Worm (Caenorhabditis elegans) whole organism, late embryonic: Measurements from ENCODE around the gene nhr-59.

ENCODE experiments used
- C38D4.7 ChIP-seq: fragments of 200-800 bp; sonication (Bioruptor generic); optimal IDR thresholded peaks from 2 replicates; lab custom pipeline; 2018; ENCODE audit warnings: mild to moderate bottlenecking, missing genetic modification characterization, moderate library complexity, missing compliant biosample characterization
- K02D7.2 ChIP-seq: sonication (generic microtip); optimal IDR thresholded peaks from 2 replicates; lab custom pipeline; 2017; ENCODE audit warnings: mild to moderate bottlenecking, missing genetic modification characterization, missing compliant biosample characterization
- K09A11.1 ChIP-seq: sonication (generic microtip); optimal IDR thresholded peaks from 2 replicates; lab custom pipeline; 2017; ENCODE audit warnings: antibody characterized with exemption, mild to moderate bottlenecking, missing genetic modification characterization, missing compliant biosample characterization; ENCODE audit not compliant: insufficient read depth
- Y22D7AL.16 ChIP-seq: sonication (generic microtip); optimal IDR thresholded peaks from 2 replicates; lab custom pipeline; 2016; ENCODE audit warnings: missing genetic modification characterization, missing compliant biosample characterization
- ama-1 ChIP-seq: fragments of 150-350 bp; optimal IDR thresholded peaks from 2 replicates; lab custom pipeline; 2014
- ceh-18 ChIP-seq: sonication (generic microtip); optimal IDR thresholded peaks from 2 replicates; lab custom pipeline; 2016; ENCODE audit warnings: missing genetic modification characterization, missing compliant biosample characterization
- ceh-34 ChIP-seq: sonication (generic microtip); optimal IDR thresholded peaks from 2 replicates; lab custom pipeline; 2016; ENCODE audit warnings: mild to moderate bottlenecking, missing genetic modification characterization, missing compliant biosample characterization
- ceh-48 ChIP-seq: sonication (generic microtip); optimal IDR thresholded peaks from 2 replicates; lab custom pipeline; 2016; ENCODE audit warnings: missing genetic modification characterization, inconsistent platforms, missing compliant biosample characterization
- ceh-6 ChIP-seq: fragments of 200-800 bp; sonication (Bioruptor generic); optimal IDR thresholded peaks from 2 replicates; lab custom pipeline; 2018; ENCODE audit warnings: mild to moderate bottlenecking, missing genetic modification characterization, missing compliant biosample characterization
- dve-1 ChIP-seq: sonication (generic microtip); optimal IDR thresholded peaks from 2 replicates; lab custom pipeline; 2017; ENCODE audit warnings: antibody characterized with exemption, mild to moderate bottlenecking, missing genetic modification characterization, missing compliant biosample characterization
- elt-2 ChIP-seq: sonication (generic microtip); optimal IDR thresholded peaks from 2 replicates; lab custom pipeline; 2016; ENCODE audit warnings: missing genetic modification reagents, missing genetic modification characterization, missing compliant biosample characterization
- elt-4 ChIP-seq: sonication (generic microtip); optimal IDR thresholded peaks from 2 replicates; lab custom pipeline; 2016; ENCODE audit warnings: missing genetic modification characterization, missing compliant biosample characterization
- eyg-1 ChIP-seq: sonication (generic microtip); optimal IDR thresholded peaks from 2 replicates; lab custom pipeline; 2016; ENCODE audit warnings: missing genotype, missing genetic modification characterization, missing compliant biosample characterization
- fax-1 ChIP-seq: sonication (generic microtip); optimal IDR thresholded peaks from 2 replicates; lab custom pipeline; 2016; ENCODE audit warnings: missing genotype, missing genetic modification characterization, missing compliant biosample characterization
- fkh-10 ChIP-seq: fragments of 150-350 bp; optimal IDR thresholded peaks from 2 replicates; lab custom pipeline; 2014; ENCODE audit warnings: missing biosample characterization, missing genetic modification reagents, missing genetic modification characterization
- hlh-13 ChIP-seq: fragments of 200-800 bp; sonication (Bioruptor generic); optimal IDR thresholded peaks from 2 replicates; lab custom pipeline; 2018; ENCODE audit warnings: mild to moderate bottlenecking, missing genetic modification characterization, missing compliant biosample characterization
- hlh-15 ChIP-seq: sonication (generic microtip); optimal IDR thresholded peaks from 2 replicates; lab custom pipeline; 2016; ENCODE audit warnings: missing genetic modification characterization, missing compliant biosample characterization
- lin-11 ChIP-seq: fragments of 200-800 bp; sonication (Bioruptor generic); optimal IDR thresholded peaks from 2 replicates; lab custom pipeline; 2018; ENCODE audit warnings: mild to moderate bottlenecking, missing genetic modification characterization, missing compliant biosample characterization
- mec-3 ChIP-seq: sonication (generic microtip); optimal IDR thresholded peaks from 2 replicates; lab custom pipeline; 2016; ENCODE audit warnings: borderline replicate concordance, missing genetic modification characterization, missing compliant biosample characterization
- nhr-232 ChIP-seq: sonication (generic microtip); optimal IDR thresholded peaks from 2 replicates; lab custom pipeline; 2016; ENCODE audit warnings: missing genetic modification characterization, missing compliant biosample characterization
- pax-1 ChIP-seq: fragments of 150-350 bp; optimal IDR thresholded peaks from 2 replicates; lab custom pipeline; 2014; ENCODE audit warnings: missing biosample characterization, missing genetic modification characterization
- pha-2 ChIP-seq: sonication (generic microtip); optimal IDR thresholded peaks from 2 replicates; lab custom pipeline; 2017; ENCODE audit warnings: mild to moderate bottlenecking, missing genetic modification characterization, missing compliant biosample characterization
- pros-1 ChIP-seq: fragments of 150-350 bp; optimal IDR thresholded peaks from 2 replicates; lab custom pipeline; 2014; ENCODE audit warnings: missing biosample characterization, missing genetic modification reagents, missing genetic modification characterization
- ref-2 ChIP-seq: sonication (generic microtip); optimal IDR thresholded peaks from 2 replicates; lab custom pipeline; 2016; ENCODE audit warnings: missing genetic modification characterization, missing compliant biosample characterization
- rnt-1 ChIP-seq: sonication (generic microtip); optimal IDR thresholded peaks from 2 replicates; lab custom pipeline; 2016; ENCODE audit warnings: missing genetic modification characterization, missing compliant biosample characterization
- syd-9 ChIP-seq: sonication (generic microtip); optimal IDR thresholded peaks from 2 replicates; lab custom pipeline; 2016; ENCODE audit warnings: mild to moderate bottlenecking, missing genetic modification characterization, moderate library complexity, missing compliant biosample characterization
- tbx-2 ChIP-seq: sonication (generic microtip); optimal IDR thresholded peaks from 2 replicates; lab custom pipeline; 2016; ENCODE audit warnings: missing genetic modification characterization, missing compliant biosample characterization
- ttx-3 ChIP-seq: sonication (generic microtip); optimal IDR thresholded peaks from 2 replicates; lab custom pipeline; 2016; ENCODE audit warnings: missing genetic modification reagents, missing genetic modification characterization, missing compliant biosample characterization
- unc-3 ChIP-seq, 2 experiments: fragments of 200-800 bp in 1 of 2; sonication (Bioruptor generic) in 1 of 2; sonication (generic microtip) in 1 of 2; conservative IDR thresholded peaks in 1 of 2; optimal IDR thresholded peaks in 1 of 2; 2 replicates each; pipeline versions ENCODE4 v1.3.6 to Lab custom; 2016 to 2022; ENCODE audit warnings: missing compliant biosample characterization in 2 of 2, missing genetic modification characterization in 2 of 2, missing genetic modification reagents in 1 of 2
- unc-42 ChIP-seq: sonication (generic microtip); optimal IDR thresholded peaks from 2 replicates; lab custom pipeline; 2016; ENCODE audit warnings: missing genotype, missing genetic modification characterization, missing compliant biosample characterization
- unc-86 ChIP-seq: sonication (generic microtip); optimal IDR thresholded peaks from 2 replicates; lab custom pipeline; 2016; ENCODE audit warnings: missing genetic modification characterization, missing compliant biosample characterization
- zip-5 ChIP-seq: sonication (generic microtip); optimal IDR thresholded peaks from 2 replicates; lab custom pipeline; 2016; ENCODE audit warnings: missing genetic modification characterization, missing compliant biosample characterization

nhr-59 gene

DNA sequence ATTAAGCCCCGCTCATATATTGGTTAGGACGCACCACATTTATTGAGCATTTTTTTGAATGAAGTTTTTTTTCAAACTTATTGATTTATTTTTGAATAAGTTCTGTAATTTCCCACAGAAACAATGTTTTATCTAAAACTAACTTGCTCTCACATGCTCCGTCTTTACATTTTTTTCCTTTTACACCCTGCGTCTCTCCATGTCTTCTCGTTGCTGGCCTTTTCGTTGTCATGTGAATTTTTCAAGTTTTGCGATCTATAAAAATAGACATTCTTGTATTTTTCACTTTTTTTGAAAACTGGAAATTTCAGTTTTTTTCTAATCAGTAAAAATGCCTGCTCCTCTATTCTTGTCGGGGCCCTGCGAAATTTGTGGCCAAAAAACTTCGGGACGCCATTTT is 47.2 kb downstream of the nhr-59 start, which contains the start of gene nhr-134:
nhr-134 (plus strand) TSS at position 312 of the 400 bp plus-strand sequence.
- TF ChIP-seq nhr-232 (tag; lab: Kevin White, UChicago): no peak
- no peak for TF ChIP-seq ref-2 (tag; lab: Kevin White, UChicago)
- no peak for TF ChIP-seq ama-1 (lab: Kevin White, UChicago)
- TF ChIP-seq Y22D7AL.16 (tag; lab: Kevin White, UChicago): no peak
- TF ChIP-seq hlh-15: no peak
- TF ChIP-seq dve-1 (tag; lab: Kevin White, UChicago): no peak
- no peak for TF ChIP-seq mec-3
- TF ChIP-seq zip-5: no peak
- TF ChIP-seq pros-1 (tag; lab: Kevin White, UChicago): no peak
- no peak for TF ChIP-seq K09A11.1
- TF ChIP-seq K02D7.2 (tag; lab: Kevin White, UChicago): no peak
- no peak for TF ChIP-seq unc-86
- TF ChIP-seq elt-2: no peak
- TF ChIP-seq pax-1 (tag; lab: Kevin White, UChicago): no peak
- TF ChIP-seq ceh-6 (GFP tag; lab: Kevin White, UChicago): no peak
- no peak for TF ChIP-seq rnt-1
- TF ChIP-seq pha-2 (tag; lab: Kevin White, UChicago): no peak

ce11 chrV:2228781-2229180 is 49.3 kb downstream of the nhr-59 start, which contains the start of gene nhr-126:
Gene nhr-126 (plus strand): TSS chrV:2229081.
- TF ChIP-seq ama-1 (lab: Kevin White, UChicago) (no peak), C38D4.7 (no peak), unc-42 (tag; lab: Kevin White, UChicago) (no peak), dve-1 (tag; lab: Kevin White, UChicago) (no peak), ttx-3 (tag; lab: Kevin White, UChicago) (no peak), hlh-15 (no peak), ceh-34 (tag; lab: Kevin White, UChicago) (no peak), ceh-18 (tag; lab: Kevin White, UChicago) (no peak), ceh-48 (tag; lab: Kevin White, UChicago) (no peak), fax-1 (tag; lab: Kevin White, UChicago) (no peak), syd-9 (no peak), Y22D7AL.16 (tag; lab: Kevin White, UChicago) (no peak), lin-11 (tag; lab: Kevin White, UChicago) (no peak), eyg-1 (tag; lab: Kevin White, UChicago) (no peak), fkh-10 (GFP tag; lab: Kevin White, UChicago) (no peak)

DNA sequence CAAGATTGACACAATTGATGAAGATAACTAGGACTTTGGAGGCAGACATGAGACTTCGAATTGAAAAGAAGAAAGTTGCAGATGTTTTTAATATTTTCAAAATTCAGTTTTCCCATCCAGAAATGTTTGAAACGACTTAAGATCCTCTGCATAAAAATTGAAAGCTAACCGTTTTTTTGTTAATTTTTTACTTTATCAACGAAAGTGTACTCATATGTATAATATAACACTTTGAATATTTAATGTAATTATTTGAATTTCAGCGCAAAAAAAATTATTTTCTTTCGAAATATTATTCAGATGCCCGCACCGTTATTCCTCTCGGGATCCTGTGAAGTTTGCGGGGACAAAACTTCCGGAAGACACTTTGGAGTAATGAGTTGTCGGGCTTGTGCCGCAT is 51.2 kb downstream of the nhr-59 start, which contains the start of gene nhr-18:
nhr-18 (plus strand) TSS at position 301 of the 400 bp plus-strand sequence.
- TF ChIP-seq unc-3 (GFP tag; conservative IDR thresholded peaks at IDR 0.05; lab: Robert Waterston, UW) (no peak), unc-3 (tag; optimal IDR thresholded peaks at IDR 0.05; lab: Kevin White, UChicago) (no peak), ceh-6 (GFP tag; lab: Kevin White, UChicago) (no peak), pha-2 (tag; lab: Kevin White, UChicago) (no peak), rnt-1 (no peak), tbx-2 (tag; lab: Kevin White, UChicago) (no peak), elt-4 (tag; lab: Kevin White, UChicago) (no peak), fax-1 (tag; lab: Kevin White, UChicago) (no peak), pax-1 (tag; lab: Kevin White, UChicago) (no peak), hlh-13 (no peak), Y22D7AL.16 (tag; lab: Kevin White, UChicago) (no peak)
